Worm (Caenorhabditis elegans) whole organism, L2 larva: ENCODE measurements around the gene C30F2.2.

ENCODE experiments used
- ZK546.5 ChIP-seq: sonication (generic microtip); optimal IDR thresholded peaks from 2 replicates; lab custom pipeline; 2017; ENCODE audit warnings: missing biosample characterization, missing genetic modification characterization
- elt-1 ChIP-seq: fragments of 150-350 bp; optimal IDR thresholded peaks from 2 replicates; lab custom pipeline; 2014; ENCODE audit warnings: missing biosample characterization, missing genetic modification characterization
- lsy-2 ChIP-seq, 2 experiments: fragments of 150-350 bp in 1 of 2; sonication (generic microtip) in 1 of 2; optimal IDR thresholded peaks; 2 replicates each; lab custom pipeline; 2014 to 2017; ENCODE audit warnings: missing biosample characterization in 2 of 2, missing genetic modification characterization in 2 of 2
- nhr-11 ChIP-seq: fragments of 150-350 bp; optimal IDR thresholded peaks from 2 replicates; lab custom pipeline; 2014; ENCODE audit warnings: missing biosample characterization, missing genetic modification characterization
- nhr-12 ChIP-seq: fragments of 150-350 bp; optimal IDR thresholded peaks from 2 replicates; lab custom pipeline; 2014; ENCODE audit warnings: missing biosample characterization, missing genetic modification characterization
- nhr-23 ChIP-seq: fragments of 150-350 bp; optimal IDR thresholded peaks from 2 replicates; lab custom pipeline; 2014; ENCODE audit warnings: missing biosample characterization, missing genetic modification reagents, missing genetic modification characterization
- nhr-237 ChIP-seq: fragments of 150-350 bp; optimal IDR thresholded peaks from 2 replicates; lab custom pipeline; 2014; ENCODE audit warnings: missing biosample characterization, missing genetic modification characterization
- nhr-25 ChIP-seq: fragments of 150-350 bp; sonication (generic microtip); optimal IDR thresholded peaks from 3 replicates; lab custom pipeline; 2014; ENCODE audit warnings: missing biosample characterization, missing genetic modification characterization
- nhr-77 ChIP-seq: fragments of 150-350 bp; optimal IDR thresholded peaks from 2 replicates; lab custom pipeline; 2014; ENCODE audit warnings: missing biosample characterization, missing genetic modification characterization
- peb-1 ChIP-seq: fragments of 150-350 bp; optimal IDR thresholded peaks from 2 replicates; lab custom pipeline; 2014; ENCODE audit warnings: missing biosample characterization, missing genetic modification characterization
- unc-62 ChIP-seq: fragments of 150-350 bp; optimal IDR thresholded peaks from 2 replicates; lab custom pipeline; 2014; ENCODE audit warnings: missing biosample characterization, missing genetic modification reagents, missing genetic modification characterization

DNA sequence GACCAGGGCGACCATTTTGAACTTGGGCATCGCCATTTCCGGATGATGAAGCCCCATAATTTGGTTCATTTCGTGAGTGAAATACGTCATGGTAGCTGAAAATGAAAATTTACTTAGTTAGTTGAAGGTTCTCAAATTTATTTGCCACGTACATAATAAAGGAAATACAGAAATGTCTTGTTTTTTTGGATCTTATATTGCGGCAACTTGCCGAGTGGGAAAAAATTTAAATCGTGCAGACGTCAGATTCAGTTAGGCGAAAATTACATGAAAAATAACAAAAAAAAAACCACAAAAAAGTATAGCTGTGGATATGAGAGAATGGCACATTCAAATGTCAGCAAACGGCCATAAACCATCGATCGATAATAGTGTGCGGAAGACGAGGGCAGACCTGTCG, 26.2 kb downstream of the C30F2.2 start, which contains the start of gene T27A8.2:
- TF ChIP-seq nhr-11 (tag; lab: Kevin White, UChicago) (no peak), nhr-237 (tag; lab: Kevin White, UChicago) (no peak), lsy-2 (tag; optimal IDR thresholded peaks at IDR 0.05; lab: Kevin White, UChicago) (no peak), nhr-25 (tag; lab: Kevin White, UChicago) (no peak), unc-62 (no peak), nhr-12 (tag; lab: Kevin White, UChicago) (no peak), nhr-23 (tag; lab: Kevin White, UChicago) (no peak), peb-1 (tag; lab: Kevin White, UChicago) (no peak), nhr-77 (tag; lab: Kevin White, UChicago) (no peak), elt-1 (no peak), ZK546.5 (tag; lab: Kevin White, UChicago) (no peak)
